Worm (Caenorhabditis elegans) whole organism, L4 larva: ENCODE results near the gene F35E12.2.

Experiments used
- D1046.2 ChIP-seq: fragments of 200-800 bp; sonication (Bioruptor generic); IDR thresholded peaks from 2 replicates; pipeline ENCODE4 v1.3.6; 2022; ENCODE audit warnings: missing genetic modification characterization, missing compliant biosample characterization
- F10B5.3 ChIP-seq: sonication (generic microtip); optimal IDR thresholded peaks from 2 replicates; lab custom pipeline; 2016; ENCODE audit warnings: mild to moderate bottlenecking, missing genetic modification characterization, missing compliant biosample characterization
- F37D6.2 ChIP-seq: sonication (generic microtip); optimal IDR thresholded peaks from 2 replicates; lab custom pipeline; 2016; ENCODE audit warnings: mild to moderate bottlenecking, missing genetic modification characterization, missing compliant biosample characterization
- T26A8.4 ChIP-seq: fragments of 200-800 bp; sonication (Bioruptor generic); IDR thresholded peaks from 2 replicates; pipeline ENCODE4 v1.3.6; 2022; ENCODE audit warnings: missing genetic modification characterization, missing compliant biosample characterization
- Y75B8A.6 ChIP-seq: fragments of 200-800 bp; sonication (Bioruptor generic); IDR thresholded peaks from 2 replicates; pipeline ENCODE4 v1.3.6; 2022; ENCODE audit warnings: missing genetic modification reagents, missing genetic modification characterization, missing compliant biosample characterization
- ZK546.5 ChIP-seq, 2 experiments: sonication (generic microtip); optimal IDR thresholded peaks; 2 replicates each; lab custom pipeline; 2017; ENCODE audit warnings: missing biosample characterization in 2 of 2, missing genetic modification characterization in 2 of 2
- aha-1 ChIP-seq: fragments of 150-350 bp; peaks from one replicate; lab custom pipeline; 2014; ENCODE audit warnings: missing biosample characterization, missing genetic modification characterization
- attf-4 ChIP-seq: sonication (generic microtip); optimal IDR thresholded peaks from 3 replicates; lab custom pipeline; 2017; ENCODE audit warnings: missing biosample characterization, missing genetic modification characterization
- ceh-32 ChIP-seq: sonication (generic microtip); optimal IDR thresholded peaks from 2 replicates; lab custom pipeline; 2016; ENCODE audit warnings: mild to moderate bottlenecking, missing genetic modification characterization, missing compliant biosample characterization; ENCODE audit not compliant: poor library complexity
- ces-1 ChIP-seq: fragments of 150-350 bp; sonication (generic microtip); optimal IDR thresholded peaks from 4 replicates; lab custom pipeline; 2014; ENCODE audit warnings: missing biosample characterization, missing genetic modification reagents, missing genetic modification characterization
- cey-2 ChIP-seq: sonication (generic microtip); optimal IDR thresholded peaks from 3 replicates; lab custom pipeline; 2017; ENCODE audit warnings: missing genetic modification characterization, mild to moderate bottlenecking, missing compliant biosample characterization, antibody characterized with exemption, borderline replicate concordance; ENCODE audit not compliant: insufficient read depth
- ctbp-1 ChIP-seq: fragments of 200-800 bp; sonication (Bioruptor generic); IDR thresholded peaks from 2 replicates; pipeline ENCODE4 v1.3.6; 2022; ENCODE audit warnings: missing genetic modification reagents, missing genetic modification characterization, missing compliant biosample characterization
- daf-19 ChIP-seq: fragments of 200-800 bp; sonication (Bioruptor generic); conservative IDR thresholded peaks from 2 replicates; pipeline ENCODE4 v1.3.6; 2022; ENCODE audit warnings: missing genetic modification characterization, missing compliant biosample characterization
- dmd-9 ChIP-seq: fragments of 200-800 bp; sonication (Bioruptor generic); IDR thresholded peaks from 2 replicates; pipeline ENCODE4 v1.3.6; 2022; ENCODE audit warnings: missing genetic modification reagents, missing genetic modification characterization, missing compliant biosample characterization
- duxl-1 ChIP-seq: sonication (generic microtip); optimal IDR thresholded peaks from 2 replicates; lab custom pipeline; 2016; ENCODE audit warnings: mild to moderate bottlenecking, missing genetic modification characterization, moderate library complexity, missing compliant biosample characterization; ENCODE audit not compliant: poor library complexity
- egl-27 ChIP-seq: sonication (generic microtip); optimal IDR thresholded peaks from 3 replicates; lab custom pipeline; 2017; ENCODE audit warnings: missing biosample characterization, missing genetic modification reagents, missing genetic modification characterization
- fkh-10 ChIP-seq: fragments of 150-350 bp; optimal IDR thresholded peaks from 2 replicates; lab custom pipeline; 2014; ENCODE audit warnings: missing biosample characterization, missing genetic modification reagents, missing genetic modification characterization
- hlh-30 ChIP-seq: sonication (generic microtip); optimal IDR thresholded peaks from 2 replicates; lab custom pipeline; 2017; ENCODE audit warnings: antibody characterized with exemption, mild to moderate bottlenecking, missing genetic modification characterization, missing compliant biosample characterization; ENCODE audit not compliant: insufficient read depth
- jun-1 ChIP-seq: fragments of 150-350 bp; optimal IDR thresholded peaks from 2 replicates; lab custom pipeline; 2014; ENCODE audit warnings: missing biosample characterization, missing genetic modification reagents, missing genetic modification characterization
- lin-13 ChIP-seq: fragments of 150-350 bp; optimal IDR thresholded peaks from 2 replicates; lab custom pipeline; 2014; ENCODE audit warnings: missing biosample characterization, missing genetic modification reagents, missing genetic modification characterization
- lin-15B ChIP-seq: fragments of 150-350 bp; sonication (generic microtip); optimal IDR thresholded peaks from 3 replicates; lab custom pipeline; 2014; ENCODE audit warnings: missing biosample characterization, missing genetic modification characterization
- lin-38 ChIP-seq: fragments of 200-800 bp; sonication (Bioruptor generic); IDR thresholded peaks from 2 replicates; pipeline ENCODE4 v1.3.6; 2022; ENCODE audit warnings: missing genetic modification reagents, missing genetic modification characterization, missing compliant biosample characterization
- madf-9 ChIP-seq: fragments of 200-800 bp; sonication (Bioruptor generic); conservative IDR thresholded peaks from 2 replicates; pipeline ENCODE4 v1.3.6; 2022; ENCODE audit warnings: missing genetic modification reagents, missing genetic modification characterization, missing compliant biosample characterization
- mep-1 ChIP-seq: fragments of 150-350 bp; sonication (generic microtip); optimal IDR thresholded peaks from 3 replicates; lab custom pipeline; 2014; ENCODE audit warnings: missing biosample characterization, missing genetic modification characterization
- nhr-28 ChIP-seq: fragments of 150-350 bp; optimal IDR thresholded peaks from 2 replicates; lab custom pipeline; 2014; ENCODE audit warnings: missing biosample characterization, missing genetic modification characterization
- nhr-41 ChIP-seq: fragments of 200-800 bp; sonication (Bioruptor generic); IDR thresholded peaks from 2 replicates; pipeline ENCODE4 v1.3.6; 2022; ENCODE audit warnings: missing genetic modification reagents, missing genetic modification characterization, missing compliant biosample characterization
- nhr-6 ChIP-seq: fragments of 150-350 bp; optimal IDR thresholded peaks from 2 replicates; lab custom pipeline; 2014; ENCODE audit warnings: missing biosample characterization, missing genetic modification characterization
- nhr-76 ChIP-seq: fragments of 150-350 bp; optimal IDR thresholded peaks from 2 replicates; lab custom pipeline; 2014; ENCODE audit warnings: missing biosample characterization, missing genetic modification characterization
- nhr-77 ChIP-seq: fragments of 150-350 bp; optimal IDR thresholded peaks from 2 replicates; lab custom pipeline; 2014; ENCODE audit warnings: missing biosample characterization, missing genetic modification characterization
- saeg-2 ChIP-seq: fragments of 200-800 bp; sonication (Bioruptor generic); IDR thresholded peaks from 2 replicates; pipeline ENCODE4 v1.3.6; 2022; ENCODE audit warnings: missing genetic modification reagents, missing genetic modification characterization, missing compliant biosample characterization
- sdz-12 ChIP-seq: fragments of 200-800 bp; sonication (Bioruptor generic); optimal IDR thresholded peaks from 2 replicates; lab custom pipeline; 2018; ENCODE audit warnings: mild to moderate bottlenecking, missing genetic modification characterization, missing compliant biosample characterization
- set-16 ChIP-seq: fragments of 200-800 bp; sonication (Bioruptor generic); IDR thresholded peaks from 2 replicates; pipeline ENCODE4 v1.3.6; 2022; ENCODE audit warnings: missing genetic modification reagents, missing genetic modification characterization, missing compliant biosample characterization
- snpc-1.2 ChIP-seq: fragments of 200-800 bp; sonication (Bioruptor generic); IDR thresholded peaks from 2 replicates; pipeline ENCODE4 v1.3.6; 2022; ENCODE audit warnings: missing genetic modification reagents, missing genetic modification characterization, missing compliant biosample characterization
- spr-1 ChIP-seq: sonication (generic microtip); optimal IDR thresholded peaks from 2 replicates; lab custom pipeline; 2016; ENCODE audit warnings: mild to moderate bottlenecking, missing genetic modification characterization, missing compliant biosample characterization
- spr-3 ChIP-seq: fragments of 200-800 bp; sonication (Bioruptor generic); optimal IDR thresholded peaks from 2 replicates; lab custom pipeline; 2018; ENCODE audit warnings: mild to moderate bottlenecking, missing genetic modification characterization, missing compliant biosample characterization
- tag-97 ChIP-seq: fragments of 200-800 bp; sonication (Bioruptor generic); IDR thresholded peaks from 2 replicates; pipeline ENCODE4 v1.3.6; 2022; ENCODE audit warnings: missing genetic modification characterization, missing compliant biosample characterization
- unc-62 ChIP-seq, 3 experiments: fragments of 150-350 bp in 1 of 3; sonication (generic microtip); optimal IDR thresholded peaks in 2 of 3; peaks in 1 of 3; 1 replicate in 1 of 3; 2 replicates in 2 of 3; lab custom pipeline; 2014 to 2017; ENCODE audit warnings: missing biosample characterization in 3 of 3, missing genetic modification characterization in 3 of 3, missing genetic modification reagents in 3 of 3, missing genotype in 1 of 3
- zip-2 ChIP-seq: fragments of 150-350 bp; optimal IDR thresholded peaks from 2 replicates; lab custom pipeline; 2014; ENCODE audit warnings: missing biosample characterization, missing genetic modification characterization

Gene F35E12.2

ce11 chrV:13694103-13694502 lies 30.6 kb downstream of the F35E12.2 start:
- TF ChIP-seq tag-97 (no peak), attf-4 (tag; lab: Kevin White, UChicago) (no peak), nhr-6 (no peak), nhr-77 (tag; lab: Kevin White, UChicago) (no peak)

- TF ChIP-seq lin-13 (no peak), unc-62 (GFP tag; optimal IDR thresholded peaks at IDR 0.05 in 1 of 2; lab: Kevin White, UChicago) (peak in 1 of 2 experiments; percentile 96), unc-62 (tag; optimal IDR thresholded peaks at IDR 0.05; lab: Kevin White, UChicago) (no peak)
Measured at ce11 chrV:13690276-13690675, 34.4 kb downstream of the F35E12.2 start.

ce11 chrV:13689592-13689991 lies 35.1 kb downstream of the F35E12.2 start, which contains the start of gene T01D3.1:
T01D3.1 (plus strand) TSS chrV:13689892.
- peak in 1 of 2 experiments; percentile 58 for TF ChIP-seq unc-62 (GFP tag; optimal IDR thresholded peaks at IDR 0.05 in 1 of 2; lab: Kevin White, UChicago)
- no peak for TF ChIP-seq unc-62 (tag; optimal IDR thresholded peaks at IDR 0.05; lab: Kevin White, UChicago)
- TF ChIP-seq daf-19 (GFP tag; lab: Robert Waterston, UW): no peak

ce11 chrV:13687504-13687903 lies 37.2 kb downstream of the F35E12.2 start:
- TF ChIP-seq dmd-9 (GFP tag; lab: Robert Waterston, UW) (no peak), unc-62 (GFP tag; optimal IDR thresholded peaks at IDR 0.05 in 1 of 2; lab: Kevin White, UChicago) (peak in 1 of 2 experiments; percentile 92), unc-62 (tag; optimal IDR thresholded peaks at IDR 0.05; lab: Kevin White, UChicago) (no peak), aha-1 (tag; lab: Kevin White, UChicago) (peak; percentile 69)

- TF ChIP-seq set-16 (GFP tag; lab: Robert Waterston, UW): no peak
- TF ChIP-seq ZK546.5 (tag; optimal IDR thresholded peaks at IDR 0.05; lab: Kevin White, UChicago): no peak
- TF ChIP-seq madf-9: no peak
- no peak for TF ChIP-seq nhr-41 (GFP tag; lab: Robert Waterston, UW)
- no peak for TF ChIP-seq nhr-76 (tag; lab: Kevin White, UChicago)
- TF ChIP-seq hlh-30: no peak
- TF ChIP-seq F10B5.3 (tag; lab: Kevin White, UChicago): no peak
- TF ChIP-seq ctbp-1 (GFP tag; lab: Robert Waterston, UW): no peak
- no peak for TF ChIP-seq ceh-32
- TF ChIP-seq F37D6.2 (tag; lab: Kevin White, UChicago): no peak
- TF ChIP-seq nhr-28: no peak
- no peak for TF ChIP-seq D1046.2
- TF ChIP-seq sdz-12 (GFP tag; lab: Kevin White, UChicago): no peak
Measured at ce11 chrV:13686513-13686912, 38.2 kb downstream of the F35E12.2 start.

ce11 chrV:13681445-13681844 lies 43.2 kb downstream of the F35E12.2 start:
- TF ChIP-seq cey-2 (no peak), ctbp-1 (GFP tag; lab: Robert Waterston, UW) (0 out of 2 replicates have a peak, but pooled peaks have one; percentile 10), ces-1 (GFP tag; lab: Kevin White, UChicago) (peak; percentile 54), lin-38 (GFP tag; lab: Robert Waterston, UW) (0 out of 2 replicates have a peak, but pooled peaks have one; percentile 23), fkh-10 (GFP tag; lab: Kevin White, UChicago) (peak; percentile 53)
- TF ChIP-seq, all 104 proteins: peak for 4

- TF ChIP-seq Y75B8A.6 (no peak), aha-1 (tag; lab: Kevin White, UChicago) (peak; percentile 96)
- TF ChIP-seq, all 104 proteins: peak for 1
Measured at ce11 chrV:13679859-13680258, 44.8 kb downstream of the F35E12.2 start.

ce11 chrV:13678542-13678941 lies 46.1 kb downstream of the F35E12.2 start, which contains the start of the genes tag-65 and ccz-1:
tag-65 (minus strand) TSS chrV:13678587.
ccz-1 (plus strand) TSS chrV:13678875.
- TF ChIP-seq jun-1 (peak; percentile 41), mep-1 (tag; lab: Kevin White, UChicago) (peak; percentile 91), ceh-32 (no peak), egl-27 (tag; lab: Kevin White, UChicago) (no peak), zip-2 (tag; lab: Kevin White, UChicago) (no peak), spr-3 (GFP tag; lab: Kevin White, UChicago) (peak; percentile 39), snpc-1.2 (GFP tag; lab: Robert Waterston, UW) (peak; percentile 54; the same call in 1 of the 2 replicates), T26A8.4 (GFP tag; lab: Robert Waterston, UW) (peak; percentile 87), nhr-41 (GFP tag; lab: Robert Waterston, UW) (no peak), ces-1 (GFP tag; lab: Kevin White, UChicago) (no peak), spr-1 (tag; lab: Kevin White, UChicago) (peak; percentile 54), lin-15B (tag; lab: Kevin White, UChicago) (no peak), saeg-2 (GFP tag; lab: Robert Waterston, UW) (no peak), duxl-1 (tag; lab: Kevin White, UChicago) (peak; percentile 75)
